Fruit fly (Drosophila melanogaster) whole organism, embryonic: Measurements from ENCODE around the gene CG14182.
A peak's percentile ranks its signal among the peaks of the same experiment; 100 is the strongest.

Experiments used
- Abd-B ChIP-seq: fragments of 200-800 bp; sonication (Bioruptor generic); optimal IDR thresholded peaks from 2 replicates; lab custom pipeline; 2018; ENCODE audit warnings: missing biosample characterization, mild to moderate bottlenecking, missing genetic modification characterization, moderate library complexity
- Asciz ChIP-seq: fragments of 200-800 bp; sonication (Bioruptor generic); optimal IDR thresholded peaks from 2 replicates; lab custom pipeline; 2017; ENCODE audit warnings: missing biosample characterization, mild to moderate bottlenecking, missing genetic modification characterization, missing genetic modification reagents
- Bdp1 ChIP-seq: fragments of 200-800 bp; sonication (Bioruptor generic); optimal IDR thresholded peaks from 3 replicates; lab custom pipeline; 2016; ENCODE audit warnings: missing biosample characterization, missing genetic modification characterization
- Bgb ChIP-seq: fragments of 200-800 bp; sonication (Bioruptor generic); IDR thresholded peaks from 2 replicates; pipeline ENCODE4 v1.3.6; 2022; ENCODE audit warnings: missing biosample characterization, missing genetic modification characterization; ENCODE audit not compliant: partially characterized antibody
- CG1024 ChIP-seq: fragments of 200-800 bp; sonication (Bioruptor generic); IDR thresholded peaks from 2 replicates; pipeline ENCODE4 v1.3.6; 2022; ENCODE audit warnings: missing biosample characterization, missing genetic modification characterization
- CG10462 ChIP-seq: fragments of 200-800 bp; sonication (Bioruptor generic); optimal IDR thresholded peaks from 2 replicates; lab custom pipeline; 2016; ENCODE audit warnings: missing biosample characterization, missing genetic modification characterization
- CG10543 ChIP-seq: fragments of 200-800 bp; sonication (Bioruptor generic); optimal IDR thresholded peaks from 3 replicates; lab custom pipeline; 2017; ENCODE audit warnings: missing biosample characterization, mild to moderate bottlenecking, missing genetic modification characterization, moderate library complexity
- CG1233 ChIP-seq: fragments of 200-800 bp; sonication (Bioruptor generic); optimal IDR thresholded peaks from 4 replicates; lab custom pipeline; 2018; ENCODE audit warnings: missing biosample characterization, mild to moderate bottlenecking, missing genetic modification characterization
- CG13624 ChIP-seq: fragments of 200-800 bp; sonication (Bioruptor generic); optimal IDR thresholded peaks from 2 replicates; lab custom pipeline; 2016; ENCODE audit warnings: missing biosample characterization, missing genetic modification characterization
- CG14014 ChIP-seq: fragments of 200-800 bp; sonication (Bioruptor generic); IDR thresholded peaks from 2 replicates; pipeline ENCODE4 v1.3.6; 2022; ENCODE audit warnings: missing biosample characterization, missing genetic modification characterization
- CG15011 ChIP-seq: fragments of 200-800 bp; sonication (Bioruptor generic); optimal IDR thresholded peaks from 3 replicates; lab custom pipeline; 2018; ENCODE audit warnings: missing biosample characterization, mild to moderate bottlenecking, missing genetic modification characterization
- CG15073 ChIP-seq: fragments of 200-800 bp; sonication (Bioruptor generic); optimal IDR thresholded peaks from 2 replicates; lab custom pipeline; 2016; ENCODE audit warnings: missing biosample characterization, missing genetic modification characterization
- CG17186 ChIP-seq: fragments of 200-800 bp; sonication (Bioruptor generic); optimal IDR thresholded peaks from 3 replicates; lab custom pipeline; 2017; ENCODE audit warnings: missing biosample characterization, missing genetic modification reagents, missing genetic modification characterization
- CG17568 ChIP-seq: fragments of 200-800 bp; sonication (Bioruptor generic); optimal IDR thresholded peaks from 2 replicates; lab custom pipeline; 2018; ENCODE audit warnings: missing biosample characterization, mild to moderate bottlenecking, missing genetic modification characterization, moderate library complexity
- CG3163 ChIP-seq: fragments of 200-800 bp; sonication (Bioruptor generic); optimal IDR thresholded peaks from 3 replicates; lab custom pipeline; 2016; ENCODE audit warnings: missing biosample characterization, missing genetic modification characterization
- CG43689 ChIP-seq: fragments of 200-800 bp; sonication (Bioruptor generic); IDR thresholded peaks from 2 replicates; pipeline ENCODE4 v1.3.6; 2022; ENCODE audit warnings: missing biosample characterization, missing genetic modification characterization
- CG4854 ChIP-seq: fragments of 200-800 bp; sonication (Bioruptor generic); optimal IDR thresholded peaks from 2 replicates; lab custom pipeline; 2016; ENCODE audit warnings: missing biosample characterization, missing genetic modification characterization, inconsistent platforms
- CG6654 ChIP-seq: fragments of 200-800 bp; sonication (Bioruptor generic); optimal IDR thresholded peaks from 2 replicates; lab custom pipeline; 2017; ENCODE audit warnings: missing biosample characterization, mild to moderate bottlenecking, missing genetic modification characterization
- CG7271 ChIP-seq: fragments of 200-800 bp; sonication (Bioruptor generic); optimal IDR thresholded peaks from 2 replicates; lab custom pipeline; 2018; ENCODE audit warnings: missing biosample characterization, mild to moderate bottlenecking, missing genetic modification characterization, moderate library complexity
- CkIIα-i1 ChIP-seq: fragments of 200-800 bp; sonication (Bioruptor generic); IDR thresholded peaks from 2 replicates; pipeline ENCODE4 v1.3.6; 2022; ENCODE audit warnings: missing biosample characterization, missing genetic modification characterization
- Dip2 ChIP-seq: fragments of 200-800 bp; sonication (Bioruptor generic); IDR thresholded peaks from 2 replicates; pipeline ENCODE4 v1.3.6; 2022; ENCODE audit warnings: missing biosample characterization, missing genetic modification characterization
- HLH3B ChIP-seq: fragments of 200-800 bp; sonication (Bioruptor generic); IDR thresholded peaks from 2 replicates; pipeline ENCODE4 v1.3.6; 2022; ENCODE audit warnings: missing biosample characterization, missing genetic modification characterization
- Hsf ChIP-seq: fragments of 200-800 bp; sonication (Bioruptor generic); optimal IDR thresholded peaks from 3 replicates; lab custom pipeline; 2016; ENCODE audit warnings: missing biosample characterization, missing genetic modification characterization
- Lim3 ChIP-seq: fragments of 200-800 bp; sonication (Bioruptor generic); IDR thresholded peaks from 2 replicates; pipeline ENCODE4 v1.3.6; 2022; ENCODE audit warnings: missing biosample characterization, missing genetic modification characterization
- MBD-R2 ChIP-seq: fragments of 200-800 bp; sonication (Bioruptor generic); IDR thresholded peaks from 2 replicates; pipeline ENCODE4 v1.3.6; 2022; ENCODE audit warnings: missing biosample characterization, missing genetic modification characterization
- Meics ChIP-seq: fragments of 200-800 bp; sonication (Bioruptor generic); optimal IDR thresholded peaks from 2 replicates; lab custom pipeline; 2017; ENCODE audit warnings: missing biosample characterization, mild to moderate bottlenecking, missing genetic modification characterization
- NfI ChIP-seq: fragments of 200-800 bp; sonication (Bioruptor generic); optimal IDR thresholded peaks from 3 replicates; lab custom pipeline; 2018; ENCODE audit warnings: missing biosample characterization, mild to moderate bottlenecking, missing genetic modification characterization, moderate library complexity
- Pdp1 ChIP-seq, 2 experiments: fragments of 200-800 bp; sonication (Bioruptor generic); optimal IDR thresholded peaks; 3 replicates each; lab custom pipeline; 2016; ENCODE audit warnings: missing biosample characterization in 2 of 2, missing genetic modification characterization in 2 of 2, mild to moderate bottlenecking in 1 of 2, moderate library complexity in 1 of 2
- Ravus ChIP-seq: fragments of 200-800 bp; sonication (Bioruptor generic); IDR thresholded peaks from 2 replicates; pipeline ENCODE4 v1.3.6; 2022; ENCODE audit warnings: missing biosample characterization, missing genetic modification characterization
- Xbp1 ChIP-seq: fragments of 200-800 bp; sonication (Bioruptor generic); optimal IDR thresholded peaks from 3 replicates; lab custom pipeline; 2016; ENCODE audit warnings: missing biosample characterization, mild to moderate bottlenecking, missing genetic modification characterization
- ac ChIP-seq: fragments of 200-800 bp; sonication (Bioruptor generic); optimal IDR thresholded peaks from 3 replicates; lab custom pipeline; 2017; ENCODE audit warnings: missing biosample characterization, mild to moderate bottlenecking, missing genetic modification characterization
- aop ChIP-seq: fragments of 200-800 bp; sonication (Bioruptor generic); IDR thresholded peaks from 2 replicates; pipeline ENCODE4 v1.3.6; 2022; ENCODE audit warnings: missing biosample characterization, missing genetic modification characterization
- br ChIP-seq: fragments of >200 bp; optimal IDR thresholded peaks from 2 replicates; lab custom pipeline; 2017
- bsh ChIP-seq, 2 experiments: fragments of 200-800 bp; sonication (Bioruptor generic); optimal IDR thresholded peaks; 2 replicates each; lab custom pipeline; 2017 to 2018; ENCODE audit warnings: mild to moderate bottlenecking in 2 of 2, missing biosample characterization in 2 of 2, missing genetic modification characterization in 2 of 2, moderate library complexity in 1 of 2
- crol ChIP-seq: fragments of 200-800 bp; sonication (Bioruptor generic); IDR thresholded peaks from 2 replicates; pipeline ENCODE4 v1.3.6; 2022; ENCODE audit warnings: missing biosample characterization, missing genetic modification characterization
- gfzf ChIP-seq: fragments of 200-800 bp; sonication (Bioruptor generic); optimal IDR thresholded peaks from 2 replicates; lab custom pipeline; 2016; ENCODE audit warnings: missing biosample characterization, mild to moderate bottlenecking, missing genetic modification characterization, moderate library complexity
- gro ChIP-seq: fragments of 200-800 bp; sonication (Bioruptor generic); optimal IDR thresholded peaks from 2 replicates; lab custom pipeline; 2016; ENCODE audit warnings: missing biosample characterization, missing genetic modification characterization
- jumu ChIP-seq: fragments of 200-800 bp; sonication (Bioruptor generic); optimal IDR thresholded peaks from 3 replicates; lab custom pipeline; 2016; ENCODE audit warnings: missing biosample characterization, missing genetic modification characterization
- kni ChIP-seq: fragments of 200-800 bp; sonication (Bioruptor generic); optimal IDR thresholded peaks from 3 replicates; lab custom pipeline; 2017; ENCODE audit warnings: mild to moderate bottlenecking, missing biosample characterization, missing genetic modification reagents, missing genetic modification characterization
- nerfin-1 ChIP-seq: fragments of 200-800 bp; sonication (Bioruptor generic); optimal IDR thresholded peaks from 3 replicates; lab custom pipeline; 2019; ENCODE audit warnings: missing biosample characterization, mild to moderate bottlenecking, missing genetic modification characterization, moderate library complexity
- nerfin-2 ChIP-seq: fragments of 200-800 bp; sonication (Bioruptor generic); IDR thresholded peaks from 2 replicates; pipeline ENCODE4 v1.3.6; 2022; ENCODE audit warnings: missing biosample characterization, missing genetic modification characterization; ENCODE audit not compliant: partially characterized antibody
- otp ChIP-seq: fragments of 200-800 bp; sonication (Bioruptor generic); IDR thresholded peaks from 3 replicates; pipeline ENCODE4, ENCODE4 v1.3.6; 2022; ENCODE audit warnings: missing biosample characterization, missing genetic modification characterization
- pnt ChIP-seq: fragments of 200-800 bp; sonication (Bioruptor generic); optimal IDR thresholded peaks from 3 replicates; lab custom pipeline; 2016; ENCODE audit warnings: missing biosample characterization, missing genetic modification characterization
- slp2 ChIP-seq: fragments of 200-800 bp; sonication (Bioruptor generic); optimal IDR thresholded peaks from 2 replicates; lab custom pipeline; 2016; ENCODE audit warnings: missing biosample characterization, missing genetic modification characterization
- sug ChIP-seq: fragments of 200-800 bp; optimal IDR thresholded peaks from 2 replicates; lab custom pipeline; 2019; ENCODE audit warnings: missing biosample characterization, mild to moderate bottlenecking, missing genetic modification characterization, moderate library complexity
- tll ChIP-seq, 2 experiments: fragments of 200-800 bp in 1 of 2; fragments of >200 bp in 1 of 2; sonication (Bioruptor generic) in 1 of 2; optimal IDR thresholded peaks; 2 replicates each; lab custom pipeline; 2017 to 2019; ENCODE audit warnings: missing biosample characterization in 2 of 2, missing genetic modification characterization in 2 of 2, mild to moderate bottlenecking in 1 of 2, moderate library complexity in 1 of 2
- ttk ChIP-seq: fragments of 200-800 bp; sonication (Bioruptor generic); IDR thresholded peaks from 2 replicates; pipeline ENCODE4 v2.1.2; 2022; ENCODE audit warnings: missing biosample characterization, missing genetic modification characterization
- vfl ChIP-seq: fragments of 200-800 bp; sonication (Bioruptor generic); optimal IDR thresholded peaks from 2 replicates; lab custom pipeline; 2016; ENCODE audit warnings: missing biosample characterization, missing genetic modification characterization
- yki ChIP-seq: fragments of >200 bp; optimal IDR thresholded peaks from 3 replicates; lab custom pipeline; 2018

The CG14182 gene

dm6 chr3L:20002482-20003234 lies 23.0 kb upstream of the CG14182 start, which contains the start of gene CG7668 (continued):
- TF ChIP-seq NfI (GFP tag; lab: Kevin White, UChicago) (peak; percentile 89), CkIIα-i1 (no peak), Pdp1 (GFP tag; optimal IDR thresholded peaks at IDR 0.05; lab: Kevin White, UChicago) (peak; percentile 85 to 91), CG10462 (peak; percentile 63), CG3163 (GFP tag; lab: Kevin White, UChicago) (peak; percentile 60), gro (peak; percentile 88), CG7271 (tag; lab: Kevin White, UChicago) (peak; percentile 85), crol (GFP tag; lab: Robert Waterston, UW) (no peak), Hsf (GFP tag; lab: Kevin White, UChicago) (peak; percentile 90), CG6654 (peak; percentile 67), ttk (peak; percentile 92), CG17186 (GFP tag; lab: Kevin White, UChicago) (peak; percentile 70), CG15011 (GFP tag; lab: Kevin White, UChicago) (peak; percentile 70), HLH3B (GFP tag; lab: Robert Waterston, UW) (peak; percentile 89; the same call in 1 of the 2 replicates), Dip2 (no peak), jumu (GFP tag; lab: Kevin White, UChicago) (peak; percentile 85), bsh (GFP tag; optimal IDR thresholded peaks at IDR 0.05; lab: Kevin White, UChicago) (peak; percentile 50 to 92), ac (GFP tag; lab: Kevin White, UChicago) (peak; percentile 57), Bgb (GFP tag; lab: Robert Waterston, UW) (no peak), CG4854 (GFP tag; lab: Kevin White, UChicago) (peak; percentile 78), br (no peak), nerfin-2 (peak; percentile 44; the same call in 1 of the 2 replicates), Bdp1 (peak; percentile 75), nerfin-1 (tag; lab: Kevin White, UChicago) (peak; percentile 87), CG10543 (GFP tag; lab: Kevin White, UChicago) (peak; percentile 87), MBD-R2 (peak; percentile 76), kni (peak; percentile 77), otp (GFP tag; lab: Robert Waterston, UW) (peak; percentile 82; the same call in 1 of the 3 replicates), Ravus (GFP tag; lab: Robert Waterston, UW) (peak; percentile 50; the same call in 1 of the 2 replicates), CG43689 (GFP tag; lab: Robert Waterston, UW) (no peak), Abd-B (no peak), CG13624 (GFP tag; lab: Kevin White, UChicago) (peak; percentile 83), CG15073 (GFP tag; lab: Kevin White, UChicago) (no peak), Lim3 (no peak; the same call in 1 of the 2 replicates), Asciz (GFP tag; lab: Kevin White, UChicago) (peak; percentile 87), Xbp1 (GFP tag; lab: Kevin White, UChicago) (peak; percentile 91), Meics (GFP tag; lab: Kevin White, UChicago) (peak; percentile 91), CG1024 (GFP tag; lab: Robert Waterston, UW) (peak; percentile 87), sug (tag; lab: Kevin White, UChicago) (peak; percentile 84), CG14014 (GFP tag; lab: Robert Waterston, UW) (peak; percentile 90), slp2 (GFP tag; lab: Kevin White, UChicago) (peak; percentile 86), CG17568 (GFP tag; lab: Kevin White, UChicago) (peak; percentile 85), vfl (GFP tag; lab: Kevin White, UChicago) (peak; percentile 73), pnt (GFP tag; lab: Kevin White, UChicago) (peak; percentile 85), gfzf (GFP tag; lab: Kevin White, UChicago) (peak; percentile 81), yki (lab: Kevin White, UChicago) (no peak), aop (no peak), tll (GFP tag; optimal IDR thresholded peaks at IDR 0.05; lab: Kevin White, UChicago) (no peak), CG1233 (peak; percentile 87)
